Fruit fly (Drosophila melanogaster) whole organism, embryonic: ENCODE data around the gene arx.

Experiments used
- Adf1 ChIP-seq: fragments of 200-800 bp; sonication (Bioruptor generic); IDR thresholded peaks from 2 replicates; pipeline ENCODE4 v1.3.6; 2022; ENCODE audit warnings: missing biosample characterization, missing genetic modification characterization
- B-H2 ChIP-seq: fragments of 200-800 bp; sonication (Bioruptor generic); optimal IDR thresholded peaks from 2 replicates; lab custom pipeline; 2018; ENCODE audit warnings: missing biosample characterization, mild to moderate bottlenecking, missing genetic modification characterization
- CG11085 ChIP-seq: fragments of 200-800 bp; sonication (Bioruptor generic); IDR thresholded peaks from 2 replicates; pipeline ENCODE4 v1.3.6; 2022; ENCODE audit warnings: missing biosample characterization, missing genetic modification characterization
- CG11247 ChIP-seq: fragments of 200-800 bp; sonication (Bioruptor generic); IDR thresholded peaks from 2 replicates; pipeline ENCODE4 v1.3.6; 2022; ENCODE audit warnings: missing biosample characterization, missing genetic modification characterization
- CG11560 ChIP-seq: fragments of 200-800 bp; sonication (Bioruptor generic); IDR thresholded peaks from 3 replicates; pipeline ENCODE4 v1.3.6; 2022; ENCODE audit warnings: missing biosample characterization, missing genetic modification characterization
- CG12942 ChIP-seq: fragments of 200-800 bp; sonication (Bioruptor generic); optimal IDR thresholded peaks from 3 replicates; lab custom pipeline; 2016; ENCODE audit warnings: missing biosample characterization, missing genetic modification characterization
- CG14667 ChIP-seq: fragments of 200-800 bp; sonication (Bioruptor generic); IDR thresholded peaks from 2 replicates; pipeline ENCODE4 v1.3.6; 2022; ENCODE audit warnings: missing biosample characterization, missing genetic modification characterization
- CG1602 ChIP-seq: fragments of 200-800 bp; sonication (Bioruptor generic); optimal IDR thresholded peaks from 3 replicates; lab custom pipeline; 2016; ENCODE audit warnings: missing biosample characterization, missing genetic modification characterization
- CG16813 ChIP-seq: fragments of 200-800 bp; sonication (Bioruptor generic); IDR thresholded peaks from 3 replicates; pipeline ENCODE4 v1.3.6; 2022; ENCODE audit warnings: missing biosample characterization, missing genetic modification characterization; ENCODE audit not compliant: partially characterized antibody
- CG1792 ChIP-seq: fragments of 200-800 bp; sonication (Bioruptor generic); optimal IDR thresholded peaks from 2 replicates; lab custom pipeline; 2016; ENCODE audit warnings: missing biosample characterization, missing genetic modification characterization
- CG2199 ChIP-seq: fragments of 200-800 bp; sonication (Bioruptor generic); IDR thresholded peaks from 3 replicates; pipeline ENCODE4 v1.3.6; 2022; ENCODE audit warnings: missing biosample characterization, missing genetic modification characterization
- CG2712 ChIP-seq: fragments of 200-800 bp; optimal IDR thresholded peaks from 3 replicates; lab custom pipeline; 2019; ENCODE audit warnings: missing biosample characterization, mild to moderate bottlenecking, missing genetic modification characterization, moderate library complexity
- CG4360 ChIP-seq: fragments of 200-800 bp; sonication (Bioruptor generic); IDR thresholded peaks from 2 replicates; pipeline ENCODE4 v1.3.6; 2022; ENCODE audit warnings: missing biosample characterization, missing genetic modification characterization
- CG8281 ChIP-seq: fragments of 200-800 bp; sonication (Bioruptor generic); optimal IDR thresholded peaks from 2 replicates; lab custom pipeline; 2018; ENCODE audit warnings: missing biosample characterization, mild to moderate bottlenecking, missing genetic modification characterization, moderate library complexity
- Doc2 ChIP-seq: fragments of 200-800 bp; sonication (Bioruptor generic); IDR thresholded peaks from 2 replicates; pipeline ENCODE4 v1.3.6; 2022; ENCODE audit warnings: missing biosample characterization, missing genetic modification characterization
- Drgx ChIP-seq: fragments of 200-800 bp; sonication (Bioruptor generic); IDR thresholded peaks from 2 replicates; pipeline ENCODE4 v1.3.6; 2022; ENCODE audit warnings: missing biosample characterization, missing genetic modification characterization
- Hand ChIP-seq: fragments of 200-800 bp; sonication (Bioruptor generic); optimal IDR thresholded peaks from 2 replicates; lab custom pipeline; 2017; ENCODE audit warnings: mild to moderate bottlenecking, missing biosample characterization, missing genetic modification reagents, missing genetic modification characterization
- Hmr ChIP-seq: fragments of 200-800 bp; sonication (Bioruptor generic); optimal IDR thresholded peaks from 3 replicates; lab custom pipeline; 2017; ENCODE audit warnings: mild to moderate bottlenecking, missing biosample characterization, missing genetic modification reagents, missing genetic modification characterization
- Jarid2 ChIP-seq: fragments of 200-800 bp; sonication (Bioruptor generic); optimal IDR thresholded peaks from 3 replicates; lab custom pipeline; 2017; ENCODE audit warnings: mild to moderate bottlenecking, missing biosample characterization, missing genetic modification reagents, missing genetic modification characterization
- Mes4 ChIP-seq: fragments of 200-800 bp; sonication (Bioruptor generic); optimal IDR thresholded peaks from 2 replicates; lab custom pipeline; 2016; ENCODE audit warnings: missing biosample characterization, missing genetic modification characterization
- Optix ChIP-seq: fragments of 200-800 bp; sonication (Bioruptor generic); IDR thresholded peaks from 3 replicates; pipeline ENCODE4 v1.3.6; 2022; ENCODE audit warnings: missing biosample characterization, missing genetic modification characterization
- Ravus ChIP-seq: fragments of 200-800 bp; sonication (Bioruptor generic); IDR thresholded peaks from 2 replicates; pipeline ENCODE4 v1.3.6; 2022; ENCODE audit warnings: missing biosample characterization, missing genetic modification characterization
- Side ChIP-seq: fragments of 200-800 bp; sonication (Bioruptor generic); optimal IDR thresholded peaks from 2 replicates; lab custom pipeline; 2016; ENCODE audit warnings: missing biosample characterization, missing genetic modification characterization
- ab ChIP-seq: fragments of 200-800 bp; sonication (Bioruptor generic); optimal IDR thresholded peaks from 2 replicates; lab custom pipeline; 2016; ENCODE audit warnings: missing biosample characterization, missing genetic modification characterization
- aop ChIP-seq: fragments of 200-800 bp; sonication (Bioruptor generic); IDR thresholded peaks from 2 replicates; pipeline ENCODE4 v1.3.6; 2022; ENCODE audit warnings: missing biosample characterization, missing genetic modification characterization
- ase ChIP-seq: fragments of 200-800 bp; sonication (Bioruptor generic); IDR thresholded peaks from 3 replicates; pipeline ENCODE4 v1.3.6; 2022; ENCODE audit warnings: missing biosample characterization, missing genetic modification characterization
- bab2 ChIP-seq: fragments of 200-800 bp; sonication (Bioruptor generic); optimal IDR thresholded peaks from 2 replicates; lab custom pipeline; 2016; ENCODE audit warnings: missing biosample characterization, missing genetic modification characterization
- cato ChIP-seq: fragments of 200-800 bp; sonication (Bioruptor generic); optimal IDR thresholded peaks from 2 replicates; lab custom pipeline; 2016; ENCODE audit warnings: missing biosample characterization, missing genetic modification characterization, borderline replicate concordance
- chm ChIP-seq: fragments of 200-800 bp; sonication (Bioruptor generic); IDR thresholded peaks from 2 replicates; pipeline ENCODE4 v1.3.6; 2022; ENCODE audit warnings: missing biosample characterization, missing genetic modification characterization
- crol ChIP-seq: fragments of 200-800 bp; sonication (Bioruptor generic); IDR thresholded peaks from 2 replicates; pipeline ENCODE4 v1.3.6; 2022; ENCODE audit warnings: missing biosample characterization, missing genetic modification characterization
- dati ChIP-seq: fragments of 200-800 bp; sonication (Bioruptor generic); IDR thresholded peaks from 2 replicates; pipeline ENCODE4 v1.3.6; 2022; ENCODE audit warnings: missing biosample characterization, missing genetic modification characterization
- dm ChIP-seq: fragments of 200-800 bp; sonication (Bioruptor generic); optimal IDR thresholded peaks from 3 replicates; lab custom pipeline; 2016; ENCODE audit warnings: missing biosample characterization, missing genetic modification characterization
- esg ChIP-seq: fragments of 200-800 bp; sonication (Bioruptor generic); conservative IDR thresholded peaks from 2 replicates; pipeline ENCODE4 v1.3.6; 2022; ENCODE audit warnings: missing biosample characterization, missing genetic modification characterization
- fd3F ChIP-seq: fragments of 200-800 bp; sonication (Bioruptor generic); optimal IDR thresholded peaks from 2 replicates; lab custom pipeline; 2018; ENCODE audit warnings: missing biosample characterization, mild to moderate bottlenecking, missing genetic modification characterization, moderate library complexity
- gcm ChIP-seq: fragments of 200-800 bp; sonication (Bioruptor generic); optimal IDR thresholded peaks from 2 replicates; lab custom pipeline; 2019; ENCODE audit warnings: missing biosample characterization, mild to moderate bottlenecking, missing genetic modification characterization, moderate library complexity
- gfzf ChIP-seq: fragments of 200-800 bp; sonication (Bioruptor generic); optimal IDR thresholded peaks from 2 replicates; lab custom pipeline; 2016; ENCODE audit warnings: missing biosample characterization, mild to moderate bottlenecking, missing genetic modification characterization, moderate library complexity
- gro ChIP-seq: fragments of 200-800 bp; sonication (Bioruptor generic); optimal IDR thresholded peaks from 2 replicates; lab custom pipeline; 2016; ENCODE audit warnings: missing biosample characterization, missing genetic modification characterization
- ham ChIP-seq: fragments of 200-800 bp; sonication (Bioruptor generic); IDR thresholded peaks from 2 replicates; pipeline ENCODE4 v1.3.6; 2022; ENCODE audit warnings: missing biosample characterization, missing genetic modification characterization
- hb ChIP-seq: fragments of 200-800 bp; sonication (Bioruptor generic); IDR thresholded peaks from 3 replicates; pipeline ENCODE4 v1.3.6; 2022; ENCODE audit warnings: missing biosample characterization, missing genetic modification characterization; ENCODE audit not compliant: partially characterized antibody
- hbn ChIP-seq: fragments of 200-800 bp; sonication (Bioruptor generic); IDR thresholded peaks from 2 replicates; pipeline ENCODE4 v1.3.6; 2022; ENCODE audit warnings: missing biosample characterization, missing genetic modification characterization; ENCODE audit not compliant: partially characterized antibody
- kah ChIP-seq: fragments of 200-800 bp; sonication (Bioruptor generic); optimal IDR thresholded peaks from 2 replicates; lab custom pipeline; 2018; ENCODE audit warnings: missing biosample characterization, mild to moderate bottlenecking, missing genetic modification characterization
- klu ChIP-seq: fragments of 200-800 bp; sonication (Bioruptor generic); IDR thresholded peaks from 2 replicates; pipeline ENCODE4 v1.3.6; 2022; ENCODE audit warnings: missing biosample characterization, missing genetic modification characterization
- lbe ChIP-seq: fragments of 200-800 bp; sonication (Bioruptor generic); optimal IDR thresholded peaks from 2 replicates; lab custom pipeline; 2016; ENCODE audit warnings: missing biosample characterization, mild to moderate bottlenecking, missing genetic modification characterization
- mirr ChIP-seq: fragments of 200-800 bp; sonication (Bioruptor generic); optimal IDR thresholded peaks from 3 replicates; lab custom pipeline; 2018; ENCODE audit warnings: missing biosample characterization, mild to moderate bottlenecking, missing genetic modification characterization
- nmo ChIP-seq: fragments of 200-800 bp; sonication (Bioruptor generic); optimal IDR thresholded peaks from 2 replicates; lab custom pipeline; 2018; ENCODE audit warnings: missing biosample characterization, mild to moderate bottlenecking, missing genetic modification characterization, moderate library complexity
- pb ChIP-seq: fragments of 200-800 bp; sonication (Bioruptor generic); optimal IDR thresholded peaks from 3 replicates; lab custom pipeline; 2016; ENCODE audit warnings: missing biosample characterization, missing genetic modification characterization
- peb ChIP-seq: fragments of 200-800 bp; sonication (Bioruptor generic); IDR thresholded peaks from 2 replicates; pipeline ENCODE4 v1.3.6; 2022; ENCODE audit warnings: missing biosample characterization, missing genetic modification characterization
- ro ChIP-seq: fragments of 200-800 bp; sonication (Bioruptor generic); IDR thresholded peaks from 2 replicates; pipeline ENCODE4 v1.3.6; 2022; ENCODE audit warnings: missing biosample characterization, missing genetic modification characterization
- run ChIP-seq: fragments of 200-800 bp; sonication (Bioruptor generic); optimal IDR thresholded peaks from 3 replicates; lab custom pipeline; 2018; ENCODE audit warnings: missing biosample characterization, mild to moderate bottlenecking, missing genetic modification characterization
- slou ChIP-seq: fragments of 200-800 bp; sonication (Bioruptor generic); optimal IDR thresholded peaks from 3 replicates; lab custom pipeline; 2016; ENCODE audit warnings: missing biosample characterization, missing genetic modification characterization
- trh ChIP-seq: fragments of 200-800 bp; sonication (Bioruptor generic); optimal IDR thresholded peaks from 2 replicates; lab custom pipeline; 2016; ENCODE audit warnings: missing biosample characterization, missing genetic modification characterization
- tup ChIP-seq: fragments of 200-800 bp; sonication (Bioruptor generic); optimal IDR thresholded peaks from 2 replicates; lab custom pipeline; 2016; ENCODE audit warnings: missing biosample characterization, mild to moderate bottlenecking, missing genetic modification characterization, moderate library complexity

Gene arx

DNA sequence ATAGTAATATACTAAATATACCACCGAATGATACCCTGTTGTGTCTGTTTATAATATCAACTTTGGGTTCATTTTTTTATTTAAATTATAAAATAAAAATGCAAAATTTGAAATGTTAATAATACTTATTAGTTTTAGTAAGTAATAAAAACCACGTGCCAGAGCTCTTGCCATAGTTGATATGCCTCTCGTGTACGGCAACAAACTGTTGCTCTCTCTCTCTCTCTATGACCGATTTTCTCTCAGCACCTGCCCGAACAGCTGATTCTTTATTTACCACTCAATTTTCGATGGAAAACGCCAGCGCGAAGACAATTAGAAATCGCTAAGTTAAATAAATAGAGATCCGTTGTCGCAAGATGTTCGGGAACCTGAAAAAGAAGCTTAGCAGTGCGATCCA is 33.8 kb downstream of the arx start, which contains the start of gene Dysb (continued):
- TF ChIP-seq crol (no peak), cato (GFP tag; lab: Kevin White, UChicago) (peak; percentile 54), pb (peak; percentile 4), dati (GFP tag; lab: Robert Waterston, UW) (peak; percentile 81), hbn (GFP tag; lab: Robert Waterston, UW) (0 out of 2 replicates have a peak, but pooled peaks have one; percentile 34), CG1792 (GFP tag; lab: Kevin White, UChicago) (no peak), dm (GFP tag; lab: Kevin White, UChicago) (no peak), CG11560 (tag; lab: Robert Waterston, UW) (peak; percentile 35; the same call in 1 of the 3 replicates), ase (GFP tag; lab: Robert Waterston, UW) (peak; percentile 80; the same call in 2 of the 3 replicates), gcm (GFP tag; lab: Kevin White, UChicago) (peak; percentile 93), Doc2 (no peak), tup (GFP tag; lab: Kevin White, UChicago) (peak; percentile 53), ab (GFP tag; lab: Kevin White, UChicago) (peak; percentile 50), esg (GFP tag; lab: Robert Waterston, UW) (peak; percentile 84), aop (GFP tag; lab: Robert Waterston, UW) (peak; percentile 74), CG11085 (GFP tag; lab: Robert Waterston, UW) (no peak; the same call in none of the 2 replicates), peb (GFP tag; lab: Robert Waterston, UW) (peak; percentile 73), Adf1 (GFP tag; lab: Robert Waterston, UW) (peak; percentile 60), CG2712 (tag; lab: Kevin White, UChicago) (peak; percentile 94), CG16813 (GFP tag; lab: Robert Waterston, UW) (no peak), ham (GFP tag; lab: Robert Waterston, UW) (no peak), gro (GFP tag; lab: Kevin White, UChicago) (peak; percentile 37), CG1602 (GFP tag; lab: Kevin White, UChicago) (peak; percentile 78), bab2 (peak; percentile 74), CG11247 (GFP tag; lab: Robert Waterston, UW) (peak; percentile 89), CG14667 (GFP tag; lab: Robert Waterston, UW) (no peak; the same call in 1 of the 2 replicates), run (tag; lab: Kevin White, UChicago) (peak; percentile 76), lbe (GFP tag; lab: Kevin White, UChicago) (peak; percentile 84), hb (GFP tag; lab: Robert Waterston, UW) (no peak), CG8281 (peak; percentile 52), mirr (GFP tag; lab: Kevin White, UChicago) (peak; percentile 58), kah (GFP tag; lab: Kevin White, UChicago) (peak; percentile 86), ro (GFP tag; lab: Robert Waterston, UW) (no peak), CG2199 (GFP tag; lab: Robert Waterston, UW) (peak; percentile 63; the same call in 1 of the 3 replicates), Side (GFP tag; lab: Kevin White, UChicago) (peak; percentile 66), Ravus (GFP tag; lab: Robert Waterston, UW) (peak; percentile 31; the same call in 1 of the 2 replicates), klu (GFP tag; lab: Robert Waterston, UW) (peak; percentile 66), chm (GFP tag; lab: Robert Waterston, UW) (peak; percentile 95), CG12942 (GFP tag; lab: Kevin White, UChicago) (peak; percentile 73), CG4360 (GFP tag; lab: Robert Waterston, UW) (no peak; the same call in 1 of the 2 replicates), B-H2 (GFP tag; lab: Kevin White, UChicago) (peak; percentile 76), Hmr (GFP tag; lab: Kevin White, UChicago) (peak; percentile 91), nmo (GFP tag; lab: Kevin White, UChicago) (peak; percentile 80), gfzf (GFP tag; lab: Kevin White, UChicago) (no peak), trh (GFP tag; lab: Kevin White, UChicago) (peak; percentile 17), slou (peak; percentile 21), Optix (GFP tag; lab: Robert Waterston, UW) (peak; percentile 84), fd3F (GFP tag; lab: Kevin White, UChicago) (peak; percentile 81), Hand (GFP tag; lab: Kevin White, UChicago) (peak; percentile 81), Jarid2 (peak; percentile 51), Mes4 (GFP tag; lab: Kevin White, UChicago) (peak; percentile 27), Drgx (GFP tag; lab: Robert Waterston, UW) (peak; percentile 92)
